Fruit fly (Drosophila melanogaster) whole organism, embryonic: ENCODE measurements around the gene Stat92E.

ENCODE experiments used
- Aef1 ChIP-seq: fragments of 200-800 bp; sonication (Bioruptor generic); IDR thresholded peaks from 3 replicates; pipeline ENCODE4 v1.3.6; 2022; ENCODE audit warnings: missing biosample characterization, missing genetic modification characterization
- BEAF-32 ChIP-seq: fragments of 200-800 bp; sonication (Bioruptor generic); optimal IDR thresholded peaks from 3 replicates; lab custom pipeline; 2017; ENCODE audit warnings: missing biosample characterization, missing genetic modification characterization, mild to moderate bottlenecking, moderate library complexity, missing genetic modification reagents
- CG10209 ChIP-seq: fragments of 200-800 bp; sonication (Bioruptor generic); optimal IDR thresholded peaks from 3 replicates; lab custom pipeline; 2017; ENCODE audit warnings: missing biosample characterization, mild to moderate bottlenecking, missing genetic modification characterization, missing genetic modification reagents
- CG1024 ChIP-seq: fragments of 200-800 bp; sonication (Bioruptor generic); IDR thresholded peaks from 2 replicates; pipeline ENCODE4 v1.3.6; 2022; ENCODE audit warnings: missing biosample characterization, missing genetic modification characterization
- CG11085 ChIP-seq: fragments of 200-800 bp; sonication (Bioruptor generic); IDR thresholded peaks from 2 replicates; pipeline ENCODE4 v1.3.6; 2022; ENCODE audit warnings: missing biosample characterization, missing genetic modification characterization
- CG12391 ChIP-seq: fragments of 200-800 bp; sonication (Bioruptor generic); optimal IDR thresholded peaks from 3 replicates; lab custom pipeline; 2018; ENCODE audit warnings: missing biosample characterization, mild to moderate bottlenecking, missing genetic modification characterization, moderate library complexity
- CG15514 ChIP-seq: fragments of 200-800 bp; sonication (Bioruptor generic); optimal IDR thresholded peaks from 3 replicates; lab custom pipeline; 2017; ENCODE audit warnings: missing biosample characterization, missing genetic modification characterization, mild to moderate bottlenecking, moderate library complexity, missing genetic modification reagents
- CG17186 ChIP-seq: fragments of 200-800 bp; sonication (Bioruptor generic); optimal IDR thresholded peaks from 3 replicates; lab custom pipeline; 2017; ENCODE audit warnings: missing biosample characterization, missing genetic modification reagents, missing genetic modification characterization
- CG2120 ChIP-seq: fragments of 200-800 bp; sonication (Bioruptor generic); optimal IDR thresholded peaks from 3 replicates; lab custom pipeline; 2016; ENCODE audit warnings: missing biosample characterization, missing genetic modification characterization
- CG2199 ChIP-seq: fragments of 200-800 bp; sonication (Bioruptor generic); IDR thresholded peaks from 3 replicates; pipeline ENCODE4 v1.3.6; 2022; ENCODE audit warnings: missing biosample characterization, missing genetic modification characterization
- CG31441 ChIP-seq: fragments of 200-800 bp; sonication (Bioruptor generic); IDR thresholded peaks from 2 replicates; pipeline ENCODE4 v1.3.6; 2022; ENCODE audit warnings: missing biosample characterization, missing genetic modification characterization
- CG3163 ChIP-seq: fragments of 200-800 bp; sonication (Bioruptor generic); optimal IDR thresholded peaks from 3 replicates; lab custom pipeline; 2016; ENCODE audit warnings: missing biosample characterization, missing genetic modification characterization
- CG32532 ChIP-seq: fragments of 200-800 bp; sonication (Bioruptor generic); IDR thresholded peaks from 2 replicates; pipeline ENCODE4 v1.3.6; 2022; ENCODE audit warnings: missing biosample characterization, missing genetic modification characterization
- CG3407 ChIP-seq: fragments of 200-800 bp; sonication (Bioruptor generic); optimal IDR thresholded peaks from 2 replicates; lab custom pipeline; 2018; ENCODE audit warnings: missing biosample characterization, mild to moderate bottlenecking, missing genetic modification characterization
- CG4617 ChIP-seq: fragments of 200-800 bp; sonication (Bioruptor generic); optimal IDR thresholded peaks from 3 replicates; lab custom pipeline; 2016; ENCODE audit warnings: missing biosample characterization, missing genetic modification characterization, borderline replicate concordance
- CG4707 ChIP-seq: fragments of 200-800 bp; sonication (Bioruptor generic); optimal IDR thresholded peaks from 2 replicates; lab custom pipeline; 2018; ENCODE audit warnings: missing biosample characterization, mild to moderate bottlenecking, missing genetic modification characterization, moderate library complexity
- CG4820 ChIP-seq: fragments of 200-800 bp; sonication (Bioruptor generic); optimal IDR thresholded peaks from 3 replicates; lab custom pipeline; 2016; ENCODE audit warnings: missing biosample characterization, missing genetic modification characterization
- CG5180 ChIP-seq: fragments of 200-800 bp; sonication (Bioruptor generic); optimal IDR thresholded peaks from 3 replicates; lab custom pipeline; 2017; ENCODE audit warnings: missing biosample characterization, missing genetic modification characterization, mild to moderate bottlenecking, moderate library complexity, missing genetic modification reagents
- CG6683 ChIP-seq: fragments of 200-800 bp; sonication (Bioruptor generic); optimal IDR thresholded peaks from 2 replicates; lab custom pipeline; 2017; ENCODE audit warnings: missing biosample characterization, mild to moderate bottlenecking, missing genetic modification characterization, missing genetic modification reagents
- CG6791 ChIP-seq: fragments of 200-800 bp; sonication (Bioruptor generic); IDR thresholded peaks from 3 replicates; pipeline ENCODE4 v1.3.6; 2022; ENCODE audit warnings: missing biosample characterization, missing genetic modification characterization; ENCODE audit not compliant: partially characterized antibody
- CG7372 ChIP-seq: fragments of 200-800 bp; sonication (Bioruptor generic); IDR thresholded peaks from 2 replicates; pipeline ENCODE4 v1.3.6; 2022; ENCODE audit warnings: missing biosample characterization, missing genetic modification characterization
- CG9609 ChIP-seq: fragments of 200-800 bp; sonication (Bioruptor generic); optimal IDR thresholded peaks from 3 replicates; lab custom pipeline; 2016; ENCODE audit warnings: missing biosample characterization, missing genetic modification characterization
- CG9876 ChIP-seq: fragments of 200-800 bp; sonication (Bioruptor generic); optimal IDR thresholded peaks from 2 replicates; lab custom pipeline; 2016; ENCODE audit warnings: missing biosample characterization, missing genetic modification characterization
- CG9932 ChIP-seq: fragments of 200-800 bp; sonication (Bioruptor generic); IDR thresholded peaks from 2 replicates; pipeline ENCODE4 v1.3.6; 2022; ENCODE audit warnings: missing biosample characterization, missing genetic modification characterization
- CHES-1-like ChIP-seq: fragments of 200-800 bp; sonication (Bioruptor generic); optimal IDR thresholded peaks from 2 replicates; lab custom pipeline; 2016; ENCODE audit warnings: missing biosample characterization, missing genetic modification characterization
- Camta ChIP-seq: fragments of 200-800 bp; sonication (Bioruptor generic); optimal IDR thresholded peaks from 2 replicates; lab custom pipeline; 2016; ENCODE audit warnings: missing biosample characterization, missing genetic modification characterization
- CoRest ChIP-seq: fragments of 200-800 bp; sonication (Bioruptor generic); optimal IDR thresholded peaks from 3 replicates; lab custom pipeline; 2018; ENCODE audit warnings: missing biosample characterization, mild to moderate bottlenecking, missing genetic modification characterization, moderate library complexity
- Elba2 ChIP-seq: fragments of 200-800 bp; sonication (Bioruptor generic); optimal IDR thresholded peaks from 3 replicates; lab custom pipeline; 2016; ENCODE audit warnings: missing biosample characterization, missing genetic modification characterization
- Fer3 ChIP-seq: fragments of 200-800 bp; sonication (Bioruptor generic); optimal IDR thresholded peaks from 2 replicates; lab custom pipeline; 2018; ENCODE audit warnings: missing biosample characterization, mild to moderate bottlenecking, missing genetic modification characterization, moderate library complexity
- Hey ChIP-seq: fragments of 200-800 bp; sonication (Bioruptor generic); optimal IDR thresholded peaks from 3 replicates; lab custom pipeline; 2018; ENCODE audit warnings: missing biosample characterization, mild to moderate bottlenecking, missing genetic modification characterization
- Max ChIP-seq: fragments of 200-800 bp; sonication (Bioruptor generic); optimal IDR thresholded peaks from 2 replicates; lab custom pipeline; 2016; ENCODE audit warnings: missing biosample characterization, mild to moderate bottlenecking, missing genetic modification characterization
- Opbp ChIP-seq: fragments of 200-800 bp; sonication (Bioruptor generic); IDR thresholded peaks from 3 replicates; pipeline ENCODE4 v1.3.6; 2022; ENCODE audit warnings: missing biosample characterization, missing genetic modification characterization; ENCODE audit not compliant: partially characterized antibody
- Rfx ChIP-seq: fragments of 200-800 bp; sonication (Bioruptor generic); IDR thresholded peaks from 2 replicates; pipeline ENCODE4 v1.3.6; 2022; ENCODE audit warnings: missing biosample characterization, missing genetic modification characterization
- Stat92E ChIP-seq, 3 experiments: fragments of >200 bp in 2 of 3; fragments of 200-800 bp in 1 of 3; sonication (Bioruptor generic) in 1 of 3; optimal IDR thresholded peaks; 2 replicates each; lab custom pipeline; 2017 to 2019; ENCODE audit warnings: missing biosample characterization in 3 of 3, missing genetic modification characterization in 3 of 3, mild to moderate bottlenecking in 1 of 3, moderate library complexity in 1 of 3
- Taf1 ChIP-seq: fragments of 200-800 bp; sonication (Bioruptor generic); IDR thresholded peaks from 2 replicates; pipeline ENCODE4 v1.3.6; 2022; ENCODE audit warnings: missing biosample characterization, missing genetic modification characterization
- cato ChIP-seq: fragments of 200-800 bp; sonication (Bioruptor generic); optimal IDR thresholded peaks from 2 replicates; lab custom pipeline; 2016; ENCODE audit warnings: missing biosample characterization, missing genetic modification characterization, borderline replicate concordance
- chinmo ChIP-seq: fragments of 200-800 bp; sonication (Bioruptor generic); IDR thresholded peaks from 4 replicates; pipeline ENCODE4 v1.3.6; 2022; ENCODE audit warnings: missing biosample characterization, missing genetic modification characterization; ENCODE audit not compliant: partially characterized antibody
- chn ChIP-seq: fragments of 200-800 bp; sonication (Bioruptor generic); optimal IDR thresholded peaks from 2 replicates; lab custom pipeline; 2016; ENCODE audit warnings: missing biosample characterization, missing genetic modification characterization
- esg ChIP-seq: fragments of 200-800 bp; sonication (Bioruptor generic); conservative IDR thresholded peaks from 2 replicates; pipeline ENCODE4 v1.3.6; 2022; ENCODE audit warnings: missing biosample characterization, missing genetic modification characterization
- gcm2 ChIP-seq: fragments of 200-800 bp; sonication (Bioruptor generic); optimal IDR thresholded peaks from 2 replicates; lab custom pipeline; 2016; ENCODE audit warnings: missing biosample characterization, missing genetic modification characterization
- mirr ChIP-seq: fragments of 200-800 bp; sonication (Bioruptor generic); optimal IDR thresholded peaks from 3 replicates; lab custom pipeline; 2018; ENCODE audit warnings: missing biosample characterization, mild to moderate bottlenecking, missing genetic modification characterization
- org-1 ChIP-seq: fragments of 200-800 bp; sonication (Bioruptor generic); optimal IDR thresholded peaks from 2 replicates; lab custom pipeline; 2017; ENCODE audit warnings: missing biosample characterization, missing genetic modification characterization
- psq ChIP-seq: fragments of 200-800 bp; sonication (Bioruptor generic); optimal IDR thresholded peaks from 2 replicates; lab custom pipeline; 2017; ENCODE audit warnings: missing biosample characterization, missing genetic modification characterization
- scrt ChIP-seq: fragments of 200-800 bp; sonication (Bioruptor generic); optimal IDR thresholded peaks from 2 replicates; lab custom pipeline; 2018; ENCODE audit warnings: missing biosample characterization, mild to moderate bottlenecking, missing genetic modification characterization, moderate library complexity
- tin ChIP-seq: fragments of 200-800 bp; sonication (Bioruptor generic); optimal IDR thresholded peaks from 3 replicates; lab custom pipeline; 2016; ENCODE audit warnings: missing biosample characterization, missing genetic modification characterization
- tll ChIP-seq, 2 experiments: fragments of 200-800 bp in 1 of 2; fragments of >200 bp in 1 of 2; sonication (Bioruptor generic) in 1 of 2; optimal IDR thresholded peaks; 2 replicates each; lab custom pipeline; 2017 to 2019; ENCODE audit warnings: missing biosample characterization in 2 of 2, missing genetic modification characterization in 2 of 2, mild to moderate bottlenecking in 1 of 2, moderate library complexity in 1 of 2
- unc-4 ChIP-seq: fragments of 200-800 bp; sonication (Bioruptor generic); IDR thresholded peaks from 2 replicates; pipeline ENCODE4 v1.3.6; 2022; ENCODE audit warnings: missing biosample characterization, missing genetic modification characterization; ENCODE audit not compliant: partially characterized antibody
- zf30C ChIP-seq: fragments of 200-800 bp; sonication (Bioruptor generic); optimal IDR thresholded peaks from 3 replicates; lab custom pipeline; 2018; ENCODE audit warnings: missing biosample characterization, mild to moderate bottlenecking, missing genetic modification characterization

Stat92E gene

dm6 chr3R:20542283-20543144 lies 9.6 kb downstream of the Stat92E start (continued):
- TF ChIP-seq CG31441 (no peak; the same call in 1 of the 2 replicates), Hey (no peak), gcm2 (GFP tag; lab: Kevin White, UChicago) (no peak), CG4820 (GFP tag; lab: Kevin White, UChicago) (no peak), unc-4 (GFP tag; lab: Robert Waterston, UW) (no peak), org-1 (peak; percentile 33), Taf1 (GFP tag; lab: Robert Waterston, UW) (no peak), zf30C (GFP tag; lab: Kevin White, UChicago) (peak; percentile 61), CG9609 (GFP tag; lab: Kevin White, UChicago) (no peak), CG17186 (GFP tag; lab: Kevin White, UChicago) (no peak), cato (no peak), CG4617 (GFP tag; lab: Kevin White, UChicago) (no peak), tll (GFP tag; optimal IDR thresholded peaks at IDR 0.05; lab: Kevin White, UChicago) (no peak), CG4707 (peak; percentile 60), Elba2 (GFP tag; lab: Kevin White, UChicago) (no peak), CG2120 (GFP tag; lab: Kevin White, UChicago) (no peak), CG6683 (GFP tag; lab: Kevin White, UChicago) (no peak), CG12391 (peak; percentile 30), Fer3 (peak; percentile 19), Camta (GFP tag; lab: Kevin White, UChicago) (peak; percentile 18), CG1024 (GFP tag; lab: Robert Waterston, UW) (no peak), BEAF-32 (GFP tag; lab: Kevin White, UChicago) (no peak), CG32532 (GFP tag; lab: Robert Waterston, UW) (no peak), CG3163 (GFP tag; lab: Kevin White, UChicago) (no peak), CG9932 (GFP tag; lab: Robert Waterston, UW) (no peak), Rfx (GFP tag; lab: Robert Waterston, UW) (no peak; the same call in 1 of the 2 replicates), CG7372 (GFP tag; lab: Robert Waterston, UW) (no peak), mirr (GFP tag; lab: Kevin White, UChicago) (no peak), Max (GFP tag; lab: Kevin White, UChicago) (no peak), CG2199 (GFP tag; lab: Robert Waterston, UW) (no peak), CoRest (tag; lab: Kevin White, UChicago) (peak; percentile 49), Aef1 (GFP tag; lab: Robert Waterston, UW) (no peak), CHES-1-like (GFP tag; lab: Kevin White, UChicago) (no peak), CG11085 (GFP tag; lab: Robert Waterston, UW) (no peak), CG3407 (GFP tag; lab: Kevin White, UChicago) (peak; percentile 51), tin (no peak), esg (no peak), chinmo (GFP tag; lab: Robert Waterston, UW) (0 out of 4 replicates have a peak, but pooled peaks have one; percentile 47), scrt (GFP tag; lab: Kevin White, UChicago) (peak; percentile 47), CG10209 (peak; percentile 64), psq (no peak), CG5180 (GFP tag; lab: Kevin White, UChicago) (no peak), chn (GFP tag; lab: Kevin White, UChicago) (no peak), CG15514 (GFP tag; lab: Kevin White, UChicago) (no peak), CG9876 (no peak), CG6791 (no peak), Stat92E (GFP tag; optimal IDR thresholded peaks at IDR 0.05; lab: Kevin White, UChicago) (no peak), Opbp (GFP tag; lab: Robert Waterston, UW) (no peak)
